Fruit fly (Drosophila melanogaster) S2 (cell line): ENCODE results near the gene CG34299.

Experiments
- CG8478 ChIP-seq: fragments of >200 bp; optimal IDR thresholded peaks from 2 replicates; lab custom pipeline; 2018
- CTCF ChIP-seq, 2 experiments: fragments of >200 bp; optimal IDR thresholded peaks; 2 replicates each; lab custom pipeline; 2018

Gene CG34299

dm6 chr3R:30272858-30273379 is 23.5 kb downstream of the CG34299 start:
- TF ChIP-seq CG8478 (lab: Kevin White, UChicago) (no peak), CTCF (optimal IDR thresholded peaks at IDR 0.05; lab: Kevin White, UChicago) (no peak)

- TF ChIP-seq CG8478 (lab: Kevin White, UChicago) (no peak), CTCF (optimal IDR thresholded peaks at IDR 0.05; lab: Kevin White, UChicago) (no peak)
Observed at dm6 chr3R:30273898-30274297, 24.5 kb downstream of the CG34299 start.

- TF ChIP-seq CTCF (optimal IDR thresholded peaks at IDR 0.05; lab: Kevin White, UChicago), result no peak
- no peak for TF ChIP-seq CG8478 (lab: Kevin White, UChicago)
Observed at dm6 chr3R:30275970-30276369, 26.6 kb downstream of the CG34299 start.

DNA sequence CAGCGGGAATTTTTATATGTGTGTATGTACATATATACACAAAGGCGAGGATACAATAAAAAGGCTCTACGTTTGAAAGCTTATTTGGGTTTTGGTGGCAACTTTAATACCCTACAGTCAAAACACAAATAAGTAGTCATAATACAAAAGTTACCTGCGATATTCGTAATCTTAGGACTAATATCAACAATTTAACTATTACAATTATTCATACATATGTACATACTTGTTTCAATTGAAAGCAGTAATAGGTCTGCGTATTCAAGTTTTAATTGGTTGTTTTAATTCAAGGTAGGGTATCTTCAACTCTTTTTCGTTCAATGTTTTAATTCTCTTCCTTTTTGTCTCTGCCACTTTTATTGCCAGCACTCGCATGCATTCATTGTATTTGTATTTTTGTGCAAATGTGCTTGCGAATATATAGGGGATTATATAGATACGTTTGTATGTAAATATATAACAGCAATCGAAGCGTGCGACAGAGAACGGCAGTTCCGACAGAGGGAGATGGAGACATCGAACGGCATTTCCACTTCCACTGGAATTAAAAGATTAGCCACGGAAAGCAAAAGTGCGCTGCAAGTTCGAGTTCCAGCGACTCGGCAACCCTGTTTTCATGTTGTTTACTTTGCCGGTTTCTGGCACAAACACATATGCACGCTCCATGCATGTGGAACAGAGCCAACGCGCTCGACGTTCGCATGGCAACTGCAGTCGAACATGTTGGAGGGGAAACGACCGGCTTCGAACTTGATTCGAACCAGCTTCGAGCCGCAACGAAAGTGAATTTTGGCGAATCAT is 27.3 kb downstream of the CG34299 start:
- TF ChIP-seq CTCF (optimal IDR thresholded peaks at IDR 0.05; lab: Kevin White, UChicago), result no peak
- no peak for TF ChIP-seq CG8478 (lab: Kevin White, UChicago)

DNA sequence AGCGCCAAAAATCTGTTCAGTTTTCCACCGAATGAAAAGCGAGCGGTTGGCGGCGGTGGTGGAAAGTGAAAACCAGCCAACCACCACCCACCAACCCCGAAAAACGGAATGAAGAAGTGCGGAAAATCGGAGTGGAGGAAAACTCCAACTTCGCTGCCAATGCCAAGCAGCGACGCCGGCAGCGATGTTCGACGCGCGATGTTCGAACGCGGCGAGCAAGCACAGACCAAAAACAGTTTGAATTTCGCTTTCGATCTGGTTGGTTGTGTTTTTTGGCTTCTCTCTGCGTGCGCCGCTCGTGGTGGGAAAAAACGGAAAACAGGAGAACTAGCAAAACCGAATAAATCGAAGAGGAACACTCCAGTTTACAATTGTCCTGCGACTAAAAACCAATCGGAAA is 28.3 kb downstream of the CG34299 start, which contains the start of gene heca:
Gene heca (plus strand): TSS at position 233 of the 400 bp plus-strand sequence.
- TF ChIP-seq CG8478 (lab: Kevin White, UChicago) (no peak), CTCF (optimal IDR thresholded peaks at IDR 0.05; lab: Kevin White, UChicago) (peak; percentile 21 to 34)

DNA sequence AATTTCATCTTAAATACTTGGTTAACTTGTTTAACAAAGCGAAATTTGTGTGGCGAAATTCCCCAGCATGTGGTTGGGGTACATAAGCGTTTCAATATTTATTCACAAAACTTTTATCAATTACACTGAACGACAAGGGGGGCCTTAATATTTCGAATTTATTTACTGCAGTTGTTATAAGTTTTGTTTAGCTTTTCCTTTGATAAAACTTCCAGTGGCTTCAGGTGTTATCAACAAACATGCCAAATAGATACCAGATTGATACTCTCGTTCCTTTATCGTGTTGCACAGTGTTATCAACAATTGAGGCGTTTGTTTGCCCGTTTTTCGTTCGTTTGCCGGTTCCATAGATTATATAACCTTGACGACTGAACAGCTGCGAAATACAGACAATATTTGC is 30.9 kb downstream of the CG34299 start:
- TF ChIP-seq CG8478 (lab: Kevin White, UChicago) (no peak), CTCF (optimal IDR thresholded peaks at IDR 0.05; lab: Kevin White, UChicago) (no peak)

DNA sequence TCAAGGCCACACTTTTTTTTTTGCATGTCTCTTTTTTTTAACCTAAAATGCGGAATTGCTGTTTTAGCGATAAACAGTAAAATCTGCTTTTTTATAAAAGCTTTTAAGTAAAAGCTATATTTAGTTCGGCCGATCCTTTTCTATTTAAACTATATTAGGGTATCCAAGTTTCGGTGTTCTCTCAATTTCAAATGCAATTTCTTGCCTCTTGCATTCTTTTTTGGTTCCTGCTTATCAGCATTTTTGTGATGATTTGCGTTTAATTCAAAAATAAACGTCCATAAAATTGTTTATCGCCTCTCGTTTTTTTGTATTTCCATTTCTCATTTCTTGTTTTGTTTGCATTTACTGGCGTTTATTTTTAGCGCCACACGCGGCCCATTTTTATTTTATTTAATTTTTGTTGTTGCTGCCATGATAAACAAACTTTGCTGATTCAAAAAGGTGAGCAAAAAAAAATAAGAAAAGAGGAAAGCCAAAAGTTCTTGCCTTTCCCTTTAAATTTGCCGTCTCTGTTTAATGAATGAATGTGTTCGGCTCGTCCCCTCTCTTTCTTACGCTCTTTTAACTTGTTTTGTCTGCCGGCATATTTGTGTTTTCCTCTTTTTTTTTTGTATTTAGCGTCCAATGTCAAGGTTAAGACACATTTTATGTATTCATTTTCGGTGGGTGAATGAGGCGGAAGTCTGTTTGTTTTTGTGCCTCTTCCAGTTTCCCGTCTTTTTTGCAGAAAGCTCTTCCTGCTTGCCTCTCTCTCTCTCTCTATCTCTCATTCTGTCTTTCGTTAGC is 32.2 kb downstream of the CG34299 start:
- TF ChIP-seq CG8478 (lab: Kevin White, UChicago), result no peak

dm6 chr3R:30282478-30282877 is 33.1 kb downstream of the CG34299 start:
- TF ChIP-seq CG8478 (lab: Kevin White, UChicago) (no peak), CTCF (optimal IDR thresholded peaks at IDR 0.05; lab: Kevin White, UChicago) (no peak)

- TF ChIP-seq CG8478 (lab: Kevin White, UChicago) (no peak), CTCF (optimal IDR thresholded peaks at IDR 0.05; lab: Kevin White, UChicago) (no peak)
Observed at dm6 chr3R:30283037-30283590, 33.7 kb downstream of the CG34299 start.

DNA sequence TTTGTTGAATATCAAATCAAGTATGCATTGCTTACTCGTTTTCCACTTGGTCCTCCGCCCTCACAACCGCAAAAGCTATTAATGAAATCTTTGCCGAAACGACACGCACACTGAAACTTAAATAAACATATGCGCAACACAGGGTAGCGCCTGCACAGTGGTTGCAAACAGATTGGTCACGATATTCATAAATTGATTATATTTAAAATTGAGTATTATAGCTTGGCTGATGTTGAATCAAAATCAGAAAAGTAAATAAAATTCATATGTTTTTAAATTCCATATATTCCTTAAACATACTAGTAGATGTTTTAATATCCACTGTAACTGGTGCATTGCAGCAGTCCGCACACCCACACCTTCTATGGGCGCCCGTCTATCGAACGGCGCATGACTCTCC is 34.6 kb downstream of the CG34299 start:
- no peak for TF ChIP-seq CG8478 (lab: Kevin White, UChicago)
- TF ChIP-seq CTCF (optimal IDR thresholded peaks at IDR 0.05; lab: Kevin White, UChicago), result no peak

DNA sequence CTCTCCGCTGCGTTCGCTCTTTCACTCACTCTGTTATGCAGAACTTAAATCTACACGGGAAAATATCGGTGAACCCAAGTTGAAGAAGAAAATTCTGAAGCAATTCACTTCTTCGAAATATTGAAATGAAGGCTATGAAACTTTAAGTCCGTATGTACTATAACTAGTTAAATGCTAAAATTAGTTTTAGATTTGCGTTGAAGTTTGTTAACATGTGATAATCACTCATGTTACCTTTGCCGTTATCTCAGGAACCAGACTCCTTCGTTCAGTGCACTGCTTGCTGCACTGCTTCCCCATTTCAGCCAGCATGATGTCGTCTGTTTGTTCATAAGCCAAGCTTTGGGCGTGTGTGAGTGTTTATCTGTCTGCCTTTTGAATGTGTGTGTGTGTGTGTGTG is 35.2 kb downstream of the CG34299 start:
- TF ChIP-seq CTCF (optimal IDR thresholded peaks at IDR 0.05; lab: Kevin White, UChicago) (no peak), CG8478 (lab: Kevin White, UChicago) (no peak)

dm6 chr3R:30284989-30285670 is 35.7 kb downstream of the CG34299 start:
- TF ChIP-seq CG8478 (lab: Kevin White, UChicago) (no peak), CTCF (optimal IDR thresholded peaks at IDR 0.05; lab: Kevin White, UChicago) (no peak)

DNA sequence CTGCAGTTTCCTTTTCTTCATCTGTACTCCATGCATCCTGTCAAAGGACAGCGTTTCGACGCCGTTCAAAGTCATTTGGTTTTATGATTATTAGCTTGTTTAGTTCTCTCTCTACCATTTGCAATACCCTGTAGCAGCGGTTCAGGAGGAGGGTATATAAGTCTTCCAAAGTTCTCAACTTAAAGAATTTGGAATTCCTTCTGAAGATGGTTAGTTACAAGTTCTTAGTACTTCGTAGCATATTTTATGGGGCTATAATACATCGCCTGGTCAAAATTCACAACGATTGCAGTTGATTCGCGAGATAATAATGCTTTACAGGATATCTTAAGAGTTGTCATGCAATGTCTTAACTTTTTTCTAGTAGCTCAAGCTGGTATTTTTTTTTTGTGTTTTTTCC is 37.0 kb downstream of the CG34299 start:
- TF ChIP-seq CG8478 (lab: Kevin White, UChicago), result no peak
- TF ChIP-seq CTCF (optimal IDR thresholded peaks at IDR 0.05; lab: Kevin White, UChicago), result no peak

- no peak for TF ChIP-seq CG8478 (lab: Kevin White, UChicago)
- no peak for TF ChIP-seq CTCF (optimal IDR thresholded peaks at IDR 0.05; lab: Kevin White, UChicago)
Observed at dm6 chr3R:30287389-30287788, 38.0 kb downstream of the CG34299 start.
